Fruit fly (Drosophila melanogaster) whole organism, embryonic: ENCODE data around the gene CG46042.

Source experiments
- ATbp ChIP-seq: fragments of 200-800 bp; sonication (Bioruptor generic); optimal IDR thresholded peaks from 2 replicates; lab custom pipeline; 2017; ENCODE audit warnings: missing biosample characterization, mild to moderate bottlenecking, missing genetic modification characterization, missing genetic modification reagents
- CG10654 ChIP-seq: fragments of 200-800 bp; sonication (Bioruptor generic); optimal IDR thresholded peaks from 2 replicates; lab custom pipeline; 2016; ENCODE audit warnings: missing biosample characterization, missing genetic modification characterization
- CG11093 ChIP-seq: fragments of 200-800 bp; sonication (Bioruptor generic); IDR thresholded peaks from 3 replicates; pipeline ENCODE4 v1.3.6; 2022; ENCODE audit warnings: missing biosample characterization, missing genetic modification characterization
- CG11247 ChIP-seq: fragments of 200-800 bp; sonication (Bioruptor generic); IDR thresholded peaks from 2 replicates; pipeline ENCODE4 v1.3.6; 2022; ENCODE audit warnings: missing biosample characterization, missing genetic modification characterization
- CG11398 ChIP-seq: fragments of 200-800 bp; sonication (Bioruptor generic); optimal IDR thresholded peaks from 2 replicates; lab custom pipeline; 2016; ENCODE audit warnings: missing biosample characterization, missing genetic modification characterization
- CG14014 ChIP-seq: fragments of 200-800 bp; sonication (Bioruptor generic); IDR thresholded peaks from 2 replicates; pipeline ENCODE4 v1.3.6; 2022; ENCODE audit warnings: missing biosample characterization, missing genetic modification characterization
- CG15011 ChIP-seq: fragments of 200-800 bp; sonication (Bioruptor generic); optimal IDR thresholded peaks from 3 replicates; lab custom pipeline; 2018; ENCODE audit warnings: missing biosample characterization, mild to moderate bottlenecking, missing genetic modification characterization
- CG16815 ChIP-seq: fragments of 200-800 bp; sonication (Bioruptor generic); optimal IDR thresholded peaks from 3 replicates; lab custom pipeline; 2017; ENCODE audit warnings: missing biosample characterization, mild to moderate bottlenecking, missing genetic modification characterization
- CG18011 ChIP-seq: fragments of 200-800 bp; sonication (Bioruptor generic); optimal IDR thresholded peaks from 2 replicates; lab custom pipeline; 2017; ENCODE audit warnings: missing biosample characterization, missing genetic modification characterization, mild to moderate bottlenecking, moderate library complexity, missing genotype
- CG1832 ChIP-seq: fragments of 200-800 bp; sonication (Bioruptor generic); optimal IDR thresholded peaks from 2 replicates; lab custom pipeline; 2017; ENCODE audit warnings: missing biosample characterization, mild to moderate bottlenecking, missing genetic modification characterization, inconsistent platforms
- CG2712 ChIP-seq: fragments of 200-800 bp; optimal IDR thresholded peaks from 3 replicates; lab custom pipeline; 2019; ENCODE audit warnings: missing biosample characterization, mild to moderate bottlenecking, missing genetic modification characterization, moderate library complexity
- CG2889 ChIP-seq: fragments of 200-800 bp; sonication (Bioruptor generic); IDR thresholded peaks from 3 replicates; pipeline ENCODE4 v1.3.6; 2022; ENCODE audit warnings: missing biosample characterization, missing genetic modification characterization
- CG30020 ChIP-seq: fragments of 200-800 bp; optimal IDR thresholded peaks from 2 replicates; lab custom pipeline; 2019; ENCODE audit warnings: missing biosample characterization, mild to moderate bottlenecking, missing genetic modification characterization, moderate library complexity
- CG3407 ChIP-seq: fragments of 200-800 bp; sonication (Bioruptor generic); optimal IDR thresholded peaks from 2 replicates; lab custom pipeline; 2018; ENCODE audit warnings: missing biosample characterization, mild to moderate bottlenecking, missing genetic modification characterization
- CG3838 ChIP-seq: fragments of 200-800 bp; sonication (Bioruptor generic); optimal IDR thresholded peaks from 3 replicates; lab custom pipeline; 2016; ENCODE audit warnings: missing biosample characterization, missing genetic modification characterization
- CG4282 ChIP-seq: fragments of 200-800 bp; sonication (Bioruptor generic); optimal IDR thresholded peaks from 2 replicates; lab custom pipeline; 2016; ENCODE audit warnings: missing biosample characterization, missing genetic modification characterization
- CG4360 ChIP-seq: fragments of 200-800 bp; sonication (Bioruptor generic); IDR thresholded peaks from 2 replicates; pipeline ENCODE4 v1.3.6; 2022; ENCODE audit warnings: missing biosample characterization, missing genetic modification characterization
- CG43689 ChIP-seq: fragments of 200-800 bp; sonication (Bioruptor generic); IDR thresholded peaks from 2 replicates; pipeline ENCODE4 v1.3.6; 2022; ENCODE audit warnings: missing biosample characterization, missing genetic modification characterization
- CG5245 ChIP-seq: fragments of 200-800 bp; sonication (Bioruptor generic); optimal IDR thresholded peaks from 3 replicates; lab custom pipeline; 2016; ENCODE audit warnings: missing biosample characterization, missing genetic modification characterization
- CG7928 ChIP-seq: fragments of 200-800 bp; sonication (Bioruptor generic); optimal IDR thresholded peaks from 2 replicates; lab custom pipeline; 2017; ENCODE audit warnings: missing biosample characterization, mild to moderate bottlenecking, missing genetic modification characterization
- CG7963 ChIP-seq: fragments of 200-800 bp; sonication (Bioruptor generic); IDR thresholded peaks from 3 replicates; pipeline ENCODE4 v1.3.6; 2022; ENCODE audit warnings: missing biosample characterization, missing genetic modification characterization; ENCODE audit not compliant: partially characterized antibody
- CG8765 ChIP-seq: fragments of 200-800 bp; sonication (Bioruptor generic); IDR thresholded peaks from 2 replicates; pipeline ENCODE4 v1.3.6; 2022; ENCODE audit warnings: missing biosample characterization, missing genetic modification characterization
- CTCF ChIP-seq: fragments of 200-800 bp; sonication (Bioruptor generic); optimal IDR thresholded peaks from 2 replicates; lab custom pipeline; 2017; ENCODE audit warnings: missing biosample characterization, mild to moderate bottlenecking, missing genetic modification characterization, moderate library complexity
- GATAe ChIP-seq: fragments of 200-800 bp; sonication (Bioruptor generic); conservative IDR thresholded peaks from 2 replicates; pipeline ENCODE4 v1.3.6; 2022; ENCODE audit warnings: missing biosample characterization, missing genetic modification characterization
- Hey ChIP-seq: fragments of 200-800 bp; sonication (Bioruptor generic); optimal IDR thresholded peaks from 3 replicates; lab custom pipeline; 2018; ENCODE audit warnings: missing biosample characterization, mild to moderate bottlenecking, missing genetic modification characterization
- Kr ChIP-seq: fragments of 200-800 bp; sonication (Bioruptor generic); optimal IDR thresholded peaks from 2 replicates; lab custom pipeline; 2017; ENCODE audit warnings: missing biosample characterization, mild to moderate bottlenecking, missing genetic modification characterization
- MTF-1 ChIP-seq: fragments of 200-800 bp; sonication (Bioruptor generic); optimal IDR thresholded peaks from 2 replicates; lab custom pipeline; 2018; ENCODE audit warnings: missing biosample characterization, mild to moderate bottlenecking, missing genetic modification characterization, borderline replicate concordance
- ac ChIP-seq: fragments of 200-800 bp; sonication (Bioruptor generic); optimal IDR thresholded peaks from 3 replicates; lab custom pipeline; 2017; ENCODE audit warnings: missing biosample characterization, mild to moderate bottlenecking, missing genetic modification characterization
- cato ChIP-seq: fragments of 200-800 bp; sonication (Bioruptor generic); optimal IDR thresholded peaks from 2 replicates; lab custom pipeline; 2016; ENCODE audit warnings: missing biosample characterization, missing genetic modification characterization, borderline replicate concordance
- chm ChIP-seq: fragments of 200-800 bp; sonication (Bioruptor generic); IDR thresholded peaks from 2 replicates; pipeline ENCODE4 v1.3.6; 2022; ENCODE audit warnings: missing biosample characterization, missing genetic modification characterization
- cwo ChIP-seq: fragments of 200-800 bp; sonication (Bioruptor generic); optimal IDR thresholded peaks from 3 replicates; lab custom pipeline; 2017; ENCODE audit warnings: missing biosample characterization, missing genetic modification characterization, mild to moderate bottlenecking, moderate library complexity, missing genetic modification reagents
- danr ChIP-seq: fragments of 200-800 bp; sonication (Bioruptor generic); IDR thresholded peaks from 2 replicates; pipeline ENCODE4 v1.3.6; 2022; ENCODE audit warnings: missing biosample characterization, missing genetic modification characterization
- ems ChIP-seq: fragments of 200-800 bp; sonication (Bioruptor generic); optimal IDR thresholded peaks from 3 replicates; lab custom pipeline; 2016; ENCODE audit warnings: missing biosample characterization, missing genetic modification characterization
- fd102C ChIP-seq: fragments of 200-800 bp; sonication (Bioruptor generic); optimal IDR thresholded peaks from 2 replicates; lab custom pipeline; 2018; ENCODE audit warnings: missing biosample characterization, mild to moderate bottlenecking, missing genetic modification characterization, moderate library complexity
- gfzf ChIP-seq: fragments of 200-800 bp; sonication (Bioruptor generic); optimal IDR thresholded peaks from 2 replicates; lab custom pipeline; 2016; ENCODE audit warnings: missing biosample characterization, mild to moderate bottlenecking, missing genetic modification characterization, moderate library complexity
- hbn ChIP-seq: fragments of 200-800 bp; sonication (Bioruptor generic); IDR thresholded peaks from 2 replicates; pipeline ENCODE4 v1.3.6; 2022; ENCODE audit warnings: missing biosample characterization, missing genetic modification characterization; ENCODE audit not compliant: partially characterized antibody
- hkb ChIP-seq, 2 experiments: fragments of 200-800 bp in 1 of 2; fragments of >200 bp in 1 of 2; sonication (Bioruptor generic) in 1 of 2; IDR thresholded peaks in 1 of 2; optimal IDR thresholded peaks in 1 of 2; 2 replicates each; pipeline versions ENCODE4 v1.3.6 to Lab custom; 2017 to 2022; ENCODE audit warnings: missing biosample characterization in 1 of 2, missing genetic modification characterization in 1 of 2
- insv ChIP-seq, 2 experiments: fragments of 200-800 bp; sonication (Bioruptor generic); optimal IDR thresholded peaks; 3 replicates each; lab custom pipeline; 2016 to 2018; ENCODE audit warnings: missing biosample characterization in 2 of 2, missing genetic modification characterization in 2 of 2
- knrl ChIP-seq: fragments of 200-800 bp; sonication (Bioruptor generic); IDR thresholded peaks from 3 replicates; pipeline ENCODE4 v1.3.6; 2022; ENCODE audit warnings: missing biosample characterization, missing genetic modification characterization; ENCODE audit not compliant: partially characterized antibody
- lbe ChIP-seq: fragments of 200-800 bp; sonication (Bioruptor generic); optimal IDR thresholded peaks from 2 replicates; lab custom pipeline; 2016; ENCODE audit warnings: missing biosample characterization, mild to moderate bottlenecking, missing genetic modification characterization
- maf-S ChIP-seq: fragments of 200-800 bp; sonication (Bioruptor generic); optimal IDR thresholded peaks from 2 replicates; lab custom pipeline; 2016; ENCODE audit warnings: missing biosample characterization, missing genetic modification characterization
- nau ChIP-seq: fragments of 200-800 bp; sonication (Bioruptor generic); optimal IDR thresholded peaks from 3 replicates; lab custom pipeline; 2017; ENCODE audit warnings: missing biosample characterization, mild to moderate bottlenecking, missing genetic modification characterization, missing genetic modification reagents
- pzg ChIP-seq: fragments of 200-800 bp; sonication (Bioruptor generic); optimal IDR thresholded peaks from 3 replicates; lab custom pipeline; 2018; ENCODE audit warnings: missing biosample characterization, mild to moderate bottlenecking, missing genetic modification characterization, moderate library complexity
- sens ChIP-seq: fragments of 200-800 bp; sonication (Bioruptor generic); peaks from one replicate; lab custom pipeline; 2016; ENCODE audit warnings: missing biosample characterization, missing genetic modification characterization
- sna ChIP-seq: fragments of 200-800 bp; sonication (Bioruptor generic); IDR thresholded peaks from 2 replicates; pipeline ENCODE4 v1.3.6; 2022; ENCODE audit warnings: missing biosample characterization, missing genetic modification characterization; ENCODE audit not compliant: partially characterized antibody
- sob ChIP-seq: fragments of 200-800 bp; sonication (Bioruptor generic); IDR thresholded peaks from 2 replicates; pipeline ENCODE4 v1.3.6; 2022; ENCODE audit warnings: missing biosample characterization, missing genetic modification characterization
- sr ChIP-seq: fragments of 200-800 bp; sonication (Bioruptor generic); IDR thresholded peaks from 3 replicates; pipeline ENCODE4 v1.3.6; 2022; ENCODE audit warnings: missing biosample characterization, missing genetic modification characterization
- ttk ChIP-seq: fragments of 200-800 bp; sonication (Bioruptor generic); IDR thresholded peaks from 2 replicates; pipeline ENCODE4 v2.1.2; 2022; ENCODE audit warnings: missing biosample characterization, missing genetic modification characterization
- zen ChIP-seq: fragments of 200-800 bp; sonication (Bioruptor generic); optimal IDR thresholded peaks from 3 replicates; lab custom pipeline; 2018; ENCODE audit warnings: missing biosample characterization, mild to moderate bottlenecking, missing genetic modification characterization, moderate library complexity
- zfh1 ChIP-seq: fragments of 200-800 bp; sonication (Bioruptor generic); IDR thresholded peaks from 3 replicates; pipeline ENCODE4 v1.3.6; 2022; ENCODE audit warnings: missing biosample characterization, missing genetic modification characterization

Gene CG46042

dm6 chr3R:19905932-19906439, 36.2 kb downstream of the CG46042 start (continued):
- TF ChIP-seq sna (GFP tag; lab: Robert Waterston, UW) (no peak), CG4282 (peak; percentile 69), CG4360 (GFP tag; lab: Robert Waterston, UW) (no peak), CG30020 (tag; lab: Kevin White, UChicago) (no peak), hkb (optimal IDR thresholded peaks at IDR 0.05; lab: Kevin White, UChicago) (no peak), hkb (GFP tag; IDR thresholded peaks at IDR 0.05; lab: Robert Waterston, UW) (peak; percentile 78), CG1832 (no peak), ATbp (GFP tag; lab: Kevin White, UChicago) (peak; percentile 78), insv (GFP tag; optimal IDR thresholded peaks at IDR 0.05; lab: Kevin White, UChicago) (no peak), sr (GFP tag; lab: Robert Waterston, UW) (peak; percentile 63; the same call in 2 of the 3 replicates), chm (peak; percentile 75), maf-S (GFP tag; lab: Kevin White, UChicago) (peak; percentile 48), CG7963 (GFP tag; lab: Robert Waterston, UW) (no peak), cwo (GFP tag; lab: Kevin White, UChicago) (peak; percentile 85), cato (GFP tag; lab: Kevin White, UChicago) (peak; percentile 40), CG18011 (peak; percentile 67), CG15011 (GFP tag; lab: Kevin White, UChicago) (peak; percentile 41), CG11093 (GFP tag; lab: Robert Waterston, UW) (peak; percentile 67; the same call in 2 of the 3 replicates), zen (tag; lab: Kevin White, UChicago) (peak; percentile 41), lbe (GFP tag; lab: Kevin White, UChicago) (peak; percentile 76), hbn (no peak), CG2889 (GFP tag; lab: Robert Waterston, UW) (peak; percentile 48; the same call in 2 of the 3 replicates), ac (GFP tag; lab: Kevin White, UChicago) (peak; percentile 21), CG5245 (GFP tag; lab: Kevin White, UChicago) (peak; percentile 55), zfh1 (GFP tag; lab: Robert Waterston, UW) (peak; percentile 81), CG7928 (GFP tag; lab: Kevin White, UChicago) (no peak), CTCF (GFP tag; lab: Kevin White, UChicago) (peak; percentile 25), CG43689 (no peak), ems (GFP tag; lab: Kevin White, UChicago) (peak; percentile 79), GATAe (GFP tag; lab: Robert Waterston, UW) (peak; percentile 82), nau (GFP tag; lab: Kevin White, UChicago) (peak; percentile 70), fd102C (GFP tag; lab: Kevin White, UChicago) (no peak), CG14014 (GFP tag; lab: Robert Waterston, UW) (peak; percentile 85), CG2712 (tag; lab: Kevin White, UChicago) (peak; percentile 75), sens (peak; percentile 96), danr (peak; percentile 82), knrl (GFP tag; lab: Robert Waterston, UW) (0 out of 3 replicates have a peak, but pooled peaks have one; percentile 6), sob (peak; percentile 83), Hey (tag; lab: Kevin White, UChicago) (peak; percentile 37), CG11247 (GFP tag; lab: Robert Waterston, UW) (peak; percentile 75), CG10654 (GFP tag; lab: Kevin White, UChicago) (peak; percentile 28), gfzf (GFP tag; lab: Kevin White, UChicago) (no peak), CG11398 (GFP tag; lab: Kevin White, UChicago) (peak; percentile 58), CG16815 (GFP tag; lab: Kevin White, UChicago) (peak; percentile 68), MTF-1 (GFP tag; lab: Kevin White, UChicago) (peak; percentile 38), ttk (GFP tag; lab: Robert Waterston, UW) (peak; percentile 27), CG3407 (no peak), CG8765 (GFP tag; lab: Robert Waterston, UW) (peak; percentile 50; the same call in 1 of the 2 replicates), pzg (GFP tag; lab: Kevin White, UChicago) (peak; percentile 20), Kr (GFP tag; lab: Kevin White, UChicago) (no peak), CG3838 (GFP tag; lab: Kevin White, UChicago) (no peak)
